Worm (Caenorhabditis elegans) whole organism, young adult: Measurements from ENCODE around the gene ymel-1.

Experiments used
- C17E4.6 ChIP-seq: fragments of 200-800 bp; sonication (Bioruptor generic); IDR thresholded peaks from 2 replicates; pipeline ENCODE4 v1.3.6; 2022; ENCODE audit warnings: missing genetic modification reagents, missing genetic modification characterization, missing compliant biosample characterization
- F39B2.1 ChIP-seq: fragments of 200-800 bp; sonication (Bioruptor generic); IDR thresholded peaks from 2 replicates; pipeline ENCODE4 v1.3.6; 2022; ENCODE audit warnings: missing genetic modification reagents, missing genetic modification characterization, missing compliant biosample characterization
- cebp-1 ChIP-seq, 2 experiments: fragments of 200-800 bp in 1 of 2; sonication (Bioruptor generic) in 1 of 2; sonication (generic microtip) in 1 of 2; IDR thresholded peaks in 1 of 2; optimal IDR thresholded peaks in 1 of 2; 2 replicates each; pipeline versions ENCODE4 v1.3.6 to Lab custom; 2017 to 2022; ENCODE audit warnings: missing compliant biosample characterization in 2 of 2, missing genetic modification characterization in 2 of 2, mild to moderate bottlenecking in 1 of 2, missing genetic modification reagents in 1 of 2, moderate library complexity in 1 of 2
- efl-1 ChIP-seq: fragments of 150-350 bp; optimal IDR thresholded peaks from 2 replicates; lab custom pipeline; 2014; ENCODE audit warnings: missing biosample characterization, missing genetic modification reagents, missing genetic modification characterization
- egl-18 ChIP-seq: fragments of 200-800 bp; sonication (Bioruptor generic); IDR thresholded peaks from 2 replicates; pipeline ENCODE4 v1.3.6; 2022; ENCODE audit warnings: missing genetic modification reagents, missing genetic modification characterization, missing compliant biosample characterization
- him-1 ChIP-seq: sonication (generic microtip); optimal IDR thresholded peaks from 2 replicates; lab custom pipeline; 2016; ENCODE audit warnings: missing genotype, missing genetic modification reagents, missing genetic modification characterization, missing compliant biosample characterization
- lsl-1 ChIP-seq: fragments of 200-800 bp; sonication (Bioruptor generic); optimal IDR thresholded peaks from 2 replicates; lab custom pipeline; 2018; ENCODE audit warnings: mild to moderate bottlenecking, missing genetic modification characterization, moderate library complexity, missing compliant biosample characterization
- madf-6 ChIP-seq: fragments of 200-800 bp; sonication (Bioruptor generic); IDR thresholded peaks from 2 replicates; pipeline ENCODE4 v1.3.6; 2022; ENCODE audit warnings: missing genetic modification reagents, missing genetic modification characterization, missing compliant biosample characterization
- mcd-1 ChIP-seq: fragments of 200-800 bp; sonication (Bioruptor generic); IDR thresholded peaks from 2 replicates; pipeline ENCODE4 v1.3.6; 2022; ENCODE audit warnings: missing genetic modification reagents, missing genetic modification characterization, missing compliant biosample characterization
- nhr-80 ChIP-seq: sonication (generic microtip); optimal IDR thresholded peaks from 2 replicates; lab custom pipeline; 2016; ENCODE audit warnings: missing genetic modification characterization, missing compliant biosample characterization
- rec-8 ChIP-seq, 2 experiments: sonication (generic microtip); optimal IDR thresholded peaks; 2 replicates each; lab custom pipeline; 2016; ENCODE audit warnings: mild to moderate bottlenecking in 2 of 2, missing genetic modification characterization in 2 of 2, missing genetic modification reagents in 2 of 2, missing genotype in 2 of 2, missing biosample characterization in 1 of 2, missing compliant biosample characterization in 1 of 2, moderate library complexity in 1 of 2
- somi-1 ChIP-seq: fragments of 200-800 bp; sonication (Bioruptor generic); optimal IDR thresholded peaks from 2 replicates; lab custom pipeline; 2018; ENCODE audit warnings: mild to moderate bottlenecking, missing genetic modification characterization, missing compliant biosample characterization
- tlf-1 ChIP-seq: fragments of 200-800 bp; sonication (Bioruptor generic); optimal IDR thresholded peaks from 2 replicates; lab custom pipeline; 2018; ENCODE audit warnings: mild to moderate bottlenecking, missing genetic modification characterization, missing compliant biosample characterization

ymel-1 gene

DNA sequence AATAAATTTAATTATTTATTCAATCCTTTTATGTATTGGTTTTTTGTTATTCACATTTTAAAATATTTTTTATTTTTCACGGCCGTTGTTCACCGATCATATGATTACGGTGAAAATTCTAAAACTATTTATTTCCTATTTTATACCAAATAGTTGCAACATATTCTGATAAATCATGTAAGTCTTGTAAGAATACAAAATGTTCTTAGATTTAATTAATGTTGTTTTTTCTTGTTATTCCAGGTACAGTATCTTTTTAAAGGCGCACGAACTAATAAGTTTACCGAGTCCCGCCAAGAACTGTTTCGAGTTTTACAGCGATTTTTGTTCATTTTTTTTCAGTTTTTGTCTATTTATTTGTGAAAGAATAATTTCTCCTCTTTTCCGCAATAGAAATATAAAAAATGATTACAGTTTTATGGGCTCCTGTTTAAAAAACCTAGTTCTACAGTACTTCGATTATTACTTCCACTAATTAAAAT is 53.7 kb downstream of the ymel-1 start, which contains the start of gene D2045.5 (continued):
- TF ChIP-seq efl-1 (GFP tag; lab: Kevin White, UChicago) (peak; percentile 33), lsl-1 (peak; percentile 86), F39B2.1 (GFP tag; lab: Robert Waterston, UW) (no peak), somi-1 (no peak), egl-18 (GFP tag; lab: Robert Waterston, UW) (no peak), him-1 (tag; lab: Kevin White, UChicago) (no peak), rec-8 (tag; optimal IDR thresholded peaks at IDR 0.05; lab: Kevin White, UChicago) (no peak), nhr-80 (tag; lab: Kevin White, UChicago) (no peak), madf-6 (GFP tag; lab: Robert Waterston, UW) (peak; percentile 76)

DNA sequence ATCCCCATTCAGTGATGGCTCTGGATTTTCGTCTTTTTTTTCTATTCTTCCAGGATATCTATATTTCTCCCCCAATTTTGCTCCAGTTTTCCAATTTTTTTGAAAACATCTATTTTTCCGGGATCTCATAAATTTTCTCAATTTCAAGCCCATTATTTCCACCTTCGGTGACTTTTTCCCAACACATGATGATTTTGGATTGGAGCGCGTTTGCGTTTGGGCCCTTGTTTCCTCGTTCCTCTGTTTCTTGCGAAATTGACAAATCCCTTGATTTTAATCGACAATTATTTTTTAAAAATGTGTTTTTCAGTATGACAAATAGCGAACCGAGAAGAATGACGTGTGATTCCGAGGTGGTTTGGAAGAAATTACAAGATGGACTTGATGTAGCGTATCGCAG is 55.0 kb downstream of the ymel-1 start, which contains the start of gene cul-1:
cul-1 (plus strand) TSS at position 311 of the 400 bp plus-strand sequence.
- TF ChIP-seq cebp-1 (GFP tag; IDR thresholded peaks at IDR 0.05; lab: Robert Waterston, UW) (peak; percentile 68; the same call in 1 of the 2 replicates), cebp-1 (tag; optimal IDR thresholded peaks at IDR 0.05; lab: Kevin White, UChicago) (peak; percentile 88), tlf-1 (no peak), mcd-1 (GFP tag; lab: Robert Waterston, UW) (0 out of 2 replicates have a peak, but pooled peaks have one; percentile 24), C17E4.6 (GFP tag; lab: Robert Waterston, UW) (no peak)
